Fruit fly (Drosophila melanogaster): Measurements from ENCODE around the gene MagR.
A peak's percentile ranks its signal among the peaks of the same experiment; 100 is the strongest.

Gene MagR

dm6 chrX:15762723-15763122, 28.7 kb downstream of the MagR start, which contains the start of gene Polr3A (continued):
- no peak for TF ChIP-seq dimm (GFP tag; IDR thresholded peaks at IDR 0.05)

DNA sequence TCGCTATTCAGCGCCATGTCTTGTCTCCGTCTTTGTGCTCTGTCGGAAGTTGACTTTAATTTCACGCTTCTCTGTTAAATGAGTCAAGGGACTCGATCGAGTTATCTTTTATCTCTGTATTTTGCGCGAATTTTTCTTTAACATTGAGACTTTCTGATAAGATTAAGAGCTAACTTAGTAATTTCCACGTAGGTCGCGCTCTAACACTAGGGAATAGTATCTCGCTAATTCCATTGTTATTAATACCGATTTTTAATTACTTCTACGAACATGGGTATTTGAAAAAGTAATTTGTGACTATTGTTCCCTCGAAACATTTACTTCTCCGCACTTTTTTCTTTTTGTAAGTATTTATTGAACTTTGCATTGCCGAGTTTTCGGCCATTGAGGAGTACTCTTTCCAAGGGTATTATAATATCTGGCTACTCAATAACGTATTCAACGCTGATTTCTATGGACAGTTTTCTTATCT, 32.4 kb downstream of the MagR start, which contains the start of gene CG8952:
Gene CG8952 (minus strand): TSS at position 51 of the 472 bp plus-strand sequence.
- TF ChIP-seq exex (tag; optimal IDR thresholded peaks at IDR 0.05) (peak; percentile 89), Bdp1 (GFP tag; optimal IDR thresholded peaks at IDR 0.05) (no peak), sr (GFP tag; IDR thresholded peaks at IDR 0.05) (no peak), kay (GFP tag; optimal IDR thresholded peaks at IDR 0.05) (no peak), ro (GFP tag; IDR thresholded peaks at IDR 0.05) (no peak), trh (GFP tag; optimal IDR thresholded peaks at IDR 0.05) (no peak), Lpt (GFP tag; optimal IDR thresholded peaks at IDR 0.05) (no peak), slp2 (GFP tag; optimal IDR thresholded peaks at IDR 0.05) (no peak)

- TF ChIP-seq pfk (GFP tag; optimal IDR thresholded peaks at IDR 0.05) (peak; percentile 93), CG30403 (GFP tag; optimal IDR thresholded peaks at IDR 0.05) (no peak), knrl (GFP tag; IDR thresholded peaks at IDR 0.05; ENCODE audit: partially characterized antibody) (no peak), gfzf (GFP tag; optimal IDR thresholded peaks at IDR 0.05) (peak; percentile 52), Lpt (GFP tag; optimal IDR thresholded peaks at IDR 0.05) (no peak), E2f2 (GFP tag; IDR thresholded peaks at IDR 0.05) (peak; percentile 86), Atf-2 (GFP tag; optimal IDR thresholded peaks at IDR 0.05) (no peak), pzg (GFP tag; optimal IDR thresholded peaks at IDR 0.05) (peak; percentile 33), CG1603 (tag; optimal IDR thresholded peaks at IDR 0.05) (no peak), Dp (GFP tag; optimal IDR thresholded peaks at IDR 0.05) (peak; percentile 77), pum (GFP tag; optimal IDR thresholded peaks at IDR 0.05) (no peak), CG12219 (GFP tag; optimal IDR thresholded peaks at IDR 0.05) (no peak), fd96Cb (tag; optimal IDR thresholded peaks at IDR 0.05) (no peak), CG8281 (tag; optimal IDR thresholded peaks at IDR 0.05) (no peak), Mad (GFP tag; optimal IDR thresholded peaks at IDR 0.05) (no peak), HLHmδ (GFP tag; optimal IDR thresholded peaks at IDR 0.05) (no peak), CG30020 (tag; optimal IDR thresholded peaks at IDR 0.05) (peak; percentile 59), CG13624 (GFP tag; optimal IDR thresholded peaks at IDR 0.05) (no peak), ato (GFP tag; IDR thresholded peaks at IDR 0.05; ENCODE audit: partially characterized antibody) (no peak), CG12659 (GFP tag; optimal IDR thresholded peaks at IDR 0.05) (no peak), CG12391 (tag; optimal IDR thresholded peaks at IDR 0.05) (no peak), klu (GFP tag; IDR thresholded peaks at IDR 0.05) (no peak), gsb (GFP tag; IDR thresholded peaks at IDR 0.05) (no peak), TFAM (GFP tag; optimal IDR thresholded peaks at IDR 0.05) (no peak), CHES-1-like (GFP tag; optimal IDR thresholded peaks at IDR 0.05) (no peak), CG14441 (GFP tag; IDR thresholded peaks at IDR 0.05) (no peak), CG9797 (GFP tag; optimal IDR thresholded peaks at IDR 0.05) (peak; percentile 56), ham (GFP tag; IDR thresholded peaks at IDR 0.05) (no peak), bowl (GFP tag; IDR thresholded peaks at IDR 0.05) (no peak), ash1 (GFP tag; optimal IDR thresholded peaks at IDR 0.05) (no peak), CG14667 (GFP tag; IDR thresholded peaks at IDR 0.05) (no peak), CG1832 (GFP tag; optimal IDR thresholded peaks at IDR 0.05) (no peak), CG10654 (GFP tag; optimal IDR thresholded peaks at IDR 0.05) (no peak), CG10462 (GFP tag; optimal IDR thresholded peaks at IDR 0.05) (no peak), CG17802 (tag; optimal IDR thresholded peaks at IDR 0.05) (no peak), D19B (GFP tag; optimal IDR thresholded peaks at IDR 0.05) (no peak)
Observed at dm6 chrX:15769457-15769856, 35.4 kb downstream of the MagR start, which contains the start of gene CG33172. CG33172 (plus strand) TSS chrX:15769664.

Data from whole organism, embryonic.